Worm (Caenorhabditis elegans) whole organism, L1 larva: Measurements from ENCODE around the gene F14H3.12.

Experiments used
- F16B12.6 ChIP-seq: fragments of 150-350 bp; optimal IDR thresholded peaks from 2 replicates; lab custom pipeline; 2014; ENCODE audit warnings: missing biosample characterization, missing genetic modification characterization
- alr-1 ChIP-seq: fragments of 200-800 bp; sonication (Bioruptor generic); optimal IDR thresholded peaks from 2 replicates; lab custom pipeline; 2018; ENCODE audit warnings: borderline replicate concordance, mild to moderate bottlenecking, missing genetic modification characterization, missing compliant biosample characterization
- aly-2 ChIP-seq: fragments of 150-350 bp; optimal IDR thresholded peaks from 2 replicates; lab custom pipeline; 2014; ENCODE audit warnings: missing biosample characterization, missing genetic modification characterization
- blmp-1 ChIP-seq: fragments of 150-350 bp; optimal IDR thresholded peaks from 2 replicates; lab custom pipeline; 2014; ENCODE audit warnings: missing biosample characterization, missing genetic modification characterization
- ceh-63 ChIP-seq: fragments of 200-800 bp; sonication (Bioruptor generic); optimal IDR thresholded peaks from 2 replicates; lab custom pipeline; 2018; ENCODE audit warnings: mild to moderate bottlenecking, missing genetic modification characterization, missing compliant biosample characterization
- egl-13 ChIP-seq: sonication (generic microtip); optimal IDR thresholded peaks from 2 replicates; lab custom pipeline; 2016; ENCODE audit warnings: missing genotype, missing genetic modification reagents, missing genetic modification characterization, missing compliant biosample characterization
- egl-27 ChIP-seq, 2 experiments: fragments of 150-350 bp in 1 of 2; sonication (generic microtip); optimal IDR thresholded peaks; 3 replicates each; lab custom pipeline; 2017 to 2018; ENCODE audit warnings: missing biosample characterization in 2 of 2, missing genetic modification characterization in 2 of 2, missing genetic modification reagents in 2 of 2
- elt-3 ChIP-seq, 6 experiments: fragments of 150-350 bp in 1 of 6; sonication (generic microtip); optimal IDR thresholded peaks; 2 replicates each; lab custom pipeline; 2017 to 2018; ENCODE audit warnings: missing biosample characterization in 6 of 6, missing genetic modification characterization in 6 of 6, inconsistent platforms in 1 of 6
- ets-5 ChIP-seq: fragments of 200-800 bp; sonication (Bioruptor generic); IDR thresholded peaks from 2 replicates; pipeline ENCODE4 v1.3.6; 2022; ENCODE audit warnings: missing genetic modification characterization, missing compliant biosample characterization
- fkh-10 ChIP-seq: sonication (generic microtip); optimal IDR thresholded peaks from 2 replicates; lab custom pipeline; 2017; ENCODE audit warnings: missing biosample characterization, missing genetic modification reagents, missing genetic modification characterization
- fkh-4 ChIP-seq: sonication (generic microtip); optimal IDR thresholded peaks from 2 replicates; lab custom pipeline; 2016; ENCODE audit warnings: missing compliant biosample characterization, missing genetic modification characterization, borderline replicate concordance
- fos-1 ChIP-seq: fragments of 150-350 bp; optimal IDR thresholded peaks from 2 replicates; lab custom pipeline; 2014; ENCODE audit warnings: missing biosample characterization, missing genetic modification characterization
- hpl-2 ChIP-seq: fragments of 150-350 bp; optimal IDR thresholded peaks from 2 replicates; lab custom pipeline; 2014; ENCODE audit warnings: missing biosample characterization, missing genetic modification reagents, missing genetic modification characterization
- irx-1 ChIP-seq: sonication (generic microtip); optimal IDR thresholded peaks from 2 replicates; lab custom pipeline; 2016; ENCODE audit warnings: missing genetic modification characterization, missing compliant biosample characterization
- isw-1 ChIP-seq: fragments of 200-800 bp; sonication (Bioruptor generic); IDR thresholded peaks from 2 replicates; pipeline ENCODE4 v1.3.6; 2022; ENCODE audit warnings: missing genetic modification characterization, missing compliant biosample characterization
- lin-13 ChIP-seq: fragments of 150-350 bp; optimal IDR thresholded peaks from 2 replicates; lab custom pipeline; 2014; ENCODE audit warnings: missing biosample characterization, missing genetic modification reagents, missing genetic modification characterization
- lin-14 ChIP-seq: fragments of 200-800 bp; sonication (Bioruptor generic); optimal IDR thresholded peaks from 2 replicates; lab custom pipeline; 2018; ENCODE audit warnings: mild to moderate bottlenecking, missing genetic modification characterization, moderate library complexity, missing compliant biosample characterization
- lin-35 ChIP-seq, 2 experiments: fragments of 150-350 bp; optimal IDR thresholded peaks; 2 replicates each; lab custom pipeline; 2014; ENCODE audit warnings: missing biosample characterization in 2 of 2, missing genetic modification characterization in 2 of 2, missing genetic modification reagents in 2 of 2
- lin-39 ChIP-seq: fragments of 150-350 bp; optimal IDR thresholded peaks from 2 replicates; lab custom pipeline; 2014; ENCODE audit warnings: missing biosample characterization, missing genetic modification reagents, missing genetic modification characterization
- lir-3 ChIP-seq: sonication (generic microtip); optimal IDR thresholded peaks from 2 replicates; lab custom pipeline; 2016; ENCODE audit warnings: mild to moderate bottlenecking, missing genetic modification characterization, moderate library complexity, missing compliant biosample characterization; ENCODE audit not compliant: poor library complexity
- lsy-2 ChIP-seq, 2 experiments: fragments of 150-350 bp; optimal IDR thresholded peaks; 2 replicates each; lab custom pipeline; 2014; ENCODE audit warnings: missing biosample characterization in 2 of 2, missing genetic modification characterization in 2 of 2
- mab-9 ChIP-seq: fragments of 200-800 bp; sonication (Bioruptor generic); IDR thresholded peaks from 2 replicates; pipeline ENCODE4 v1.3.6; 2022; ENCODE audit warnings: missing genetic modification reagents, missing genetic modification characterization, missing compliant biosample characterization
- mdl-1 ChIP-seq, 2 experiments: fragments of 150-350 bp; optimal IDR thresholded peaks; 2 replicates each; lab custom pipeline; 2014 to 2017; ENCODE audit warnings: missing biosample characterization in 2 of 2, missing genetic modification characterization in 2 of 2, inconsistent platforms in 1 of 2
- mep-1 ChIP-seq: fragments of 150-350 bp; optimal IDR thresholded peaks from 2 replicates; lab custom pipeline; 2014; ENCODE audit warnings: missing biosample characterization, missing genetic modification characterization
- nhr-11 ChIP-seq: fragments of 150-350 bp; optimal IDR thresholded peaks from 2 replicates; lab custom pipeline; 2014; ENCODE audit warnings: missing biosample characterization, missing genetic modification characterization
- nhr-12 ChIP-seq: sonication (generic microtip); optimal IDR thresholded peaks from 2 replicates; lab custom pipeline; 2017; ENCODE audit warnings: missing biosample characterization, missing genetic modification characterization
- nhr-19 ChIP-seq: fragments of 200-800 bp; sonication (Bioruptor generic); conservative IDR thresholded peaks from 2 replicates; pipeline ENCODE4 v1.3.6; 2022; ENCODE audit warnings: missing genetic modification characterization, missing compliant biosample characterization
- nhr-20 ChIP-seq: sonication (generic microtip); optimal IDR thresholded peaks from 2 replicates; lab custom pipeline; 2016; ENCODE audit warnings: mild to moderate bottlenecking, missing genetic modification characterization, missing compliant biosample characterization
- nhr-237 ChIP-seq: fragments of 150-350 bp; optimal IDR thresholded peaks from 2 replicates; lab custom pipeline; 2014; ENCODE audit warnings: missing biosample characterization, missing genetic modification characterization
- nhr-28 ChIP-seq: fragments of 150-350 bp; optimal IDR thresholded peaks from 2 replicates; lab custom pipeline; 2014; ENCODE audit warnings: missing biosample characterization, missing genetic modification characterization
- nhr-47 ChIP-seq: sonication (generic microtip); optimal IDR thresholded peaks from 2 replicates; lab custom pipeline; 2016; ENCODE audit warnings: mild to moderate bottlenecking, missing genetic modification characterization, moderate library complexity, missing compliant biosample characterization
- nhr-71 ChIP-seq: sonication (generic microtip); optimal IDR thresholded peaks from 2 replicates; lab custom pipeline; 2016; ENCODE audit warnings: mild to moderate bottlenecking, missing genetic modification characterization, moderate library complexity, missing compliant biosample characterization
- nhr-90 ChIP-seq: sonication (generic microtip); optimal IDR thresholded peaks from 2 replicates; lab custom pipeline; 2016; ENCODE audit warnings: mild to moderate bottlenecking, missing genetic modification characterization, missing compliant biosample characterization; ENCODE audit not compliant: poor library complexity
- pag-3 ChIP-seq: sonication (generic microtip); optimal IDR thresholded peaks from 2 replicates; lab custom pipeline; 2017; ENCODE audit warnings: missing genetic modification characterization, mild to moderate bottlenecking, missing compliant biosample characterization, antibody characterized with exemption, borderline replicate concordance; ENCODE audit not compliant: insufficient read depth
- pax-3 ChIP-seq: fragments of 200-800 bp; sonication (Bioruptor generic); optimal IDR thresholded peaks from 2 replicates; lab custom pipeline; 2018; ENCODE audit warnings: mild to moderate bottlenecking, missing genetic modification characterization, moderate library complexity, missing compliant biosample characterization
- sox-4 ChIP-seq: sonication (generic microtip); optimal IDR thresholded peaks from 2 replicates; lab custom pipeline; 2016; ENCODE audit warnings: missing genetic modification characterization, missing compliant biosample characterization
- sptf-1 ChIP-seq: fragments of 150-350 bp; optimal IDR thresholded peaks from 2 replicates; lab custom pipeline; 2014; ENCODE audit warnings: missing biosample characterization, missing genetic modification characterization
- sup-37 ChIP-seq: fragments of 200-800 bp; sonication (Bioruptor generic); optimal IDR thresholded peaks from 2 replicates; lab custom pipeline; 2018; ENCODE audit warnings: mild to moderate bottlenecking, missing genetic modification characterization, missing compliant biosample characterization
- tbx-2 ChIP-seq: sonication (generic microtip); optimal IDR thresholded peaks from 2 replicates; lab custom pipeline; 2016; ENCODE audit warnings: missing genetic modification characterization, missing compliant biosample characterization
- tlp-1 ChIP-seq: fragments of 150-350 bp; optimal IDR thresholded peaks from 2 replicates; lab custom pipeline; 2014; ENCODE audit warnings: missing biosample characterization, missing genetic modification characterization
- unc-130 ChIP-seq: fragments of 150-350 bp; optimal IDR thresholded peaks from 2 replicates; lab custom pipeline; 2017; ENCODE audit warnings: missing biosample characterization, missing genetic modification characterization, inconsistent platforms
- unc-30 ChIP-seq: sonication (generic microtip); optimal IDR thresholded peaks from 2 replicates; lab custom pipeline; 2017; ENCODE audit warnings: missing biosample characterization, missing genetic modification characterization
- unc-62 ChIP-seq: fragments of 150-350 bp; optimal IDR thresholded peaks from 2 replicates; lab custom pipeline; 2014; ENCODE audit warnings: missing biosample characterization, missing genetic modification reagents, missing genetic modification characterization
- vab-15 ChIP-seq: sonication (generic microtip); optimal IDR thresholded peaks from 2 replicates; lab custom pipeline; 2017; ENCODE audit warnings: missing genotype, mild to moderate bottlenecking, missing genetic modification characterization, missing compliant biosample characterization
- ztf-11 ChIP-seq, 2 experiments: sonication (generic microtip); optimal IDR thresholded peaks; 2 replicates each; lab custom pipeline; 2016 to 2017; ENCODE audit warnings: missing genetic modification characterization in 2 of 2, missing biosample characterization in 1 of 2, missing compliant biosample characterization in 1 of 2
- ztf-4 ChIP-seq: fragments of 150-350 bp; optimal IDR thresholded peaks from 2 replicates; lab custom pipeline; 2014; ENCODE audit warnings: missing biosample characterization, missing genetic modification characterization

Gene F14H3.12

DNA sequence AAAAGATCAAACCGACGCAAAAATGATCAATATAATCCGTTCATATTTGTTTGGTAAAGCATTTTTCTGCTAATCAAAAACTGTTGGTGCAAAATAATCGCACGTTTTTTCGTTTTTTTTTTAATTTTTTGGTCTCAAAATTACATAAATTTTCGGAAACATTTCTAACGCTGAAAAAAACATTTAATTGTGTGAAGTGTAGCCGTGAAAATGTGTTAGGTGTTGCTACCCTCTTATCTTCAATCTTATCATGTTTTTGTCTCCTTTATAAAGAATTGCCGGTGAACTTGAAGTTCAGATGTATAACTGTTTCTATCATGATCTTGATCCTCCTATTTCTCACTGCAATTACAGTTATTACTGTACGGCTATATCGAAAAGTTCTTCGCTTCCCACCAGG is 6.2 kb downstream of the F14H3.12 start, which contains the start of gene cyp-35D1:
cyp-35D1 (plus strand) TSS at position 301 of the 400 bp plus-strand sequence.
- TF ChIP-seq fkh-10 (GFP tag; lab: Kevin White, UChicago) (no peak), nhr-20 (tag; lab: Kevin White, UChicago) (no peak), sup-37 (GFP tag; lab: Kevin White, UChicago) (no peak), lin-35 (GFP tag; optimal IDR thresholded peaks at IDR 0.05; lab: Kevin White, UChicago) (no peak), lin-14 (no peak), alr-1 (tag; lab: Kevin White, UChicago) (no peak), egl-13 (no peak), ceh-63 (no peak), fos-1 (tag; lab: Kevin White, UChicago) (no peak), ets-5 (GFP tag; lab: Robert Waterston, UW) (no peak), lir-3 (tag; lab: Kevin White, UChicago) (no peak), unc-62 (GFP tag; lab: Kevin White, UChicago) (no peak), nhr-12 (tag; lab: Kevin White, UChicago) (no peak), pag-3 (no peak), tbx-2 (no peak), nhr-237 (no peak), lin-13 (no peak), mab-9 (GFP tag; lab: Robert Waterston, UW) (no peak)

DNA sequence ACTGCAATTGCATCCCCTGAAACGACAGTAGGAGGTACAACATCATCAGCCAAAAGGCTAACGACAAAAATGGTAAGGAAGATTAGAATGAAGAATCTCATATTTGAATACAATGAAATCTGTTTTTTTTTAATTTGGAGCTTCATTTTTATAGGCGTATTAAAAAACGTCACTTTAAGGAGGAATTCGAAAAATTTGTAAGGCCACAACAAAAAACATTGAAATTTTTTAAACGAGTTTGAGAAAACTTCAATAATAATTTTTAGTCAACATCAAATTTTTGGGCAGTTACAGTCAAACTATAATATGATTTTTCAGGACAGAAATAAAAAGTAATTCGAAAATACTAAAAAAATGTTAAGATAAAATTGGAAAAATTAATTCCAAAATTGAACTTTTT is 12.3 kb downstream of the F14H3.12 start, which contains the start of gene F14H3.14:
F14H3.14 (minus strand) TSS at position 101 of the 400 bp plus-strand sequence.
- TF ChIP-seq lin-35 (GFP tag; optimal IDR thresholded peaks at IDR 0.05; lab: Kevin White, UChicago) = no peak
- no peak for TF ChIP-seq nhr-47 (tag; lab: Kevin White, UChicago)
- TF ChIP-seq mdl-1 (tag; optimal IDR thresholded peaks at IDR 0.05; lab: Kevin White, UChicago) = no peak
- no peak for TF ChIP-seq hpl-2
- no peak for TF ChIP-seq unc-62 (GFP tag; lab: Kevin White, UChicago)
- no peak for TF ChIP-seq nhr-12 (tag; lab: Kevin White, UChicago)
- no peak for TF ChIP-seq ztf-4 (tag; lab: Kevin White, UChicago)
- TF ChIP-seq nhr-28 (tag; lab: Kevin White, UChicago) = no peak
- no peak for TF ChIP-seq ceh-63
- no peak for TF ChIP-seq blmp-1 (tag; lab: Kevin White, UChicago)
- no peak for TF ChIP-seq nhr-19 (GFP tag; lab: Robert Waterston, UW)
- TF ChIP-seq mep-1 = no peak
- no peak for TF ChIP-seq tlp-1 (tag; lab: Kevin White, UChicago)
- TF ChIP-seq unc-130 = no peak
- TF ChIP-seq nhr-71 (tag; lab: Kevin White, UChicago) = no peak
- no peak for TF ChIP-seq egl-27 (tag; optimal IDR thresholded peaks at IDR 0.05; lab: Kevin White, UChicago)
- no peak for TF ChIP-seq F16B12.6 (tag; lab: Kevin White, UChicago)
- TF ChIP-seq ztf-11 (tag; optimal IDR thresholded peaks at IDR 0.05; lab: Kevin White, UChicago) = no peak
- no peak for TF ChIP-seq sox-4
- no peak for TF ChIP-seq sptf-1

DNA sequence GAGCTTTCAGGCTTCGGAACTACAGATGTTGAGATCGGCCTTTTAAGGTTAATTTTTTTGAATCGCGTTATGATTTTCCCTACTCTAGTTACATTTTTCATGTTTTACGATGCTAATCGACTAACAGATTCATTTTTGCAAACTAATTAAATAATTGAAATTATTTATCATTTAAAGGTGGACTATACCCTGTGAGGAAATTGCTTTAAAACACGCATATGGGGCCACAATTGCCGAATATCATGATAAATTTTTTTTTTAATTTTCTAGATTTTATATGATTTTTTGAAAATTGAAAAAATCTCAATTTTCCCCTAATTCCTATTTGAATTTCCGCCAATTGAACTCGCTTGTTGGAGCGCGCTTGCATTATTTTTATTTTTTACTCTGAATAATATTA is 13.1 kb downstream of the F14H3.12 start, which contains the start of gene fbxa-100:
fbxa-100 (minus strand) TSS at position 101 of the 400 bp plus-strand sequence.
- TF ChIP-seq nhr-11 = no peak
- TF ChIP-seq lsy-2 (tag; optimal IDR thresholded peaks at IDR 0.05; lab: Kevin White, UChicago) = no peak

DNA sequence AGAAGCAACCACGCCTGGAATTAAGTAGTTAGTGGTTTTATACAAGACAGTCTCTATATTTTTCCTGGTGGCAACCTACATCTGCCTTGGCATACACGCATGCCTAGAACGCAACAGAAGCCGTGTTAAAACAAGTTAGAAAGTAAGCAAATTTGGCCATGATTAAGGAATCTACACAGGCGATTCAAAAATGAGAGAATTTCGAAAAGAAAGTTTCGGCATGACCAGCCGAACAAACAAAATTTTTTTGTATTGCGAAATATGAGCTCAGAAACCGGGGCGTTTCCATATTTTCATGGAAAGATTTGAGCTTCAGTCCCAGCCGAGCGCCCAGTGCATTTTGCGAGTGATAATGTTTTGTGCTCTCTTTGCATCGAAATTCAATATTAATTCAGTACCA is 15.0 kb downstream of the F14H3.12 start, which contains the start of gene F14H3.15:
F14H3.15 (minus strand) TSS at position 101 of the 400 bp plus-strand sequence.
- no peak for TF ChIP-seq lin-39 (tag; lab: Kevin White, UChicago)
- TF ChIP-seq vab-15 (tag; lab: Kevin White, UChicago) = no peak
- no peak for TF ChIP-seq irx-1
- no peak for TF ChIP-seq pag-3
- TF ChIP-seq pax-3 (tag; lab: Kevin White, UChicago) = no peak
- TF ChIP-seq aly-2 = no peak
- TF ChIP-seq fkh-4 (tag; lab: Kevin White, UChicago) = no peak
- no peak for TF ChIP-seq lsy-2 (tag; optimal IDR thresholded peaks at IDR 0.05; lab: Kevin White, UChicago)
- TF ChIP-seq unc-30 (tag; lab: Kevin White, UChicago) = no peak
- TF ChIP-seq unc-130 = no peak
- no peak for TF ChIP-seq nhr-90 (tag; lab: Kevin White, UChicago)
- TF ChIP-seq nhr-28 (tag; lab: Kevin White, UChicago) = no peak
- no peak for TF ChIP-seq elt-3 (tag; optimal IDR thresholded peaks at IDR 0.05; lab: Kevin White, UChicago)
- TF ChIP-seq ets-5 (GFP tag; lab: Robert Waterston, UW) = no peak
- no peak for TF ChIP-seq isw-1 (GFP tag; lab: Robert Waterston, UW)
